Fruit fly (Drosophila melanogaster) whole organism, embryonic: ENCODE measurements around the gene Z600.

ENCODE experiments used
- ATbp ChIP-seq: fragments of 200-800 bp; sonication (Bioruptor generic); optimal IDR thresholded peaks from 2 replicates; lab custom pipeline; 2017; ENCODE audit warnings: missing biosample characterization, mild to moderate bottlenecking, missing genetic modification characterization, missing genetic modification reagents
- Awh ChIP-seq: fragments of 200-800 bp; sonication (Bioruptor generic); IDR thresholded peaks from 2 replicates; pipeline ENCODE4, ENCODE4 v1.3.6; 2022; ENCODE audit warnings: missing biosample characterization, missing genetic modification characterization
- CG10274 ChIP-seq: fragments of 200-800 bp; sonication (Bioruptor generic); optimal IDR thresholded peaks from 3 replicates; lab custom pipeline; 2017; ENCODE audit warnings: missing biosample characterization, mild to moderate bottlenecking, missing genetic modification characterization
- CG10321 ChIP-seq: fragments of 200-800 bp; sonication (Bioruptor generic); IDR thresholded peaks from 2 replicates; pipeline ENCODE4 v1.3.6; 2022; ENCODE audit warnings: missing biosample characterization, missing genetic modification characterization
- CG11723 ChIP-seq: fragments of 200-800 bp; sonication (Bioruptor generic); optimal IDR thresholded peaks from 2 replicates; lab custom pipeline; 2017; ENCODE audit warnings: missing biosample characterization, mild to moderate bottlenecking, missing genetic modification characterization
- CG12769 ChIP-seq: fragments of 200-800 bp; sonication (Bioruptor generic); optimal IDR thresholded peaks from 2 replicates; lab custom pipeline; 2019; ENCODE audit warnings: missing biosample characterization, mild to moderate bottlenecking, missing genetic modification characterization, moderate library complexity
- CG13296 ChIP-seq: fragments of 200-800 bp; sonication (Bioruptor generic); optimal IDR thresholded peaks from 3 replicates; lab custom pipeline; 2018; ENCODE audit warnings: missing biosample characterization, mild to moderate bottlenecking, missing genetic modification characterization
- CG17912 ChIP-seq: fragments of 200-800 bp; sonication (Bioruptor generic); optimal IDR thresholded peaks from 2 replicates; lab custom pipeline; 2018; ENCODE audit warnings: missing biosample characterization, mild to moderate bottlenecking, missing genetic modification characterization
- CG18011 ChIP-seq: fragments of 200-800 bp; sonication (Bioruptor generic); optimal IDR thresholded peaks from 2 replicates; lab custom pipeline; 2017; ENCODE audit warnings: missing biosample characterization, missing genetic modification characterization, mild to moderate bottlenecking, moderate library complexity, missing genotype
- CG1832 ChIP-seq: fragments of 200-800 bp; sonication (Bioruptor generic); optimal IDR thresholded peaks from 2 replicates; lab custom pipeline; 2017; ENCODE audit warnings: missing biosample characterization, mild to moderate bottlenecking, missing genetic modification characterization, inconsistent platforms
- CG2199 ChIP-seq: fragments of 200-800 bp; sonication (Bioruptor generic); IDR thresholded peaks from 3 replicates; pipeline ENCODE4 v1.3.6; 2022; ENCODE audit warnings: missing biosample characterization, missing genetic modification characterization
- CG2712 ChIP-seq: fragments of 200-800 bp; optimal IDR thresholded peaks from 3 replicates; lab custom pipeline; 2019; ENCODE audit warnings: missing biosample characterization, mild to moderate bottlenecking, missing genetic modification characterization, moderate library complexity
- CG6813 ChIP-seq: fragments of 200-800 bp; sonication (Bioruptor generic); optimal IDR thresholded peaks from 2 replicates; lab custom pipeline; 2017; ENCODE audit warnings: missing biosample characterization, missing genetic modification characterization, mild to moderate bottlenecking, moderate library complexity, missing genetic modification reagents
- HLHmδ ChIP-seq: fragments of 200-800 bp; sonication (Bioruptor generic); optimal IDR thresholded peaks from 2 replicates; lab custom pipeline; 2018; ENCODE audit warnings: missing biosample characterization, mild to moderate bottlenecking, missing genetic modification characterization, moderate library complexity
- Hr3 ChIP-seq: fragments of 200-800 bp; sonication (Bioruptor generic); optimal IDR thresholded peaks from 3 replicates; lab custom pipeline; 2016; ENCODE audit warnings: missing biosample characterization, missing genetic modification characterization
- Hr78 ChIP-seq, 2 experiments: fragments of 200-800 bp in 1 of 2; fragments of >200 bp in 1 of 2; sonication (Bioruptor generic) in 1 of 2; optimal IDR thresholded peaks; 2 replicates each; lab custom pipeline; 2017 to 2019; ENCODE audit warnings: missing biosample characterization in 2 of 2, missing genetic modification characterization in 2 of 2, mild to moderate bottlenecking in 1 of 2, moderate library complexity in 1 of 2
- MBD-R2 ChIP-seq: fragments of 200-800 bp; sonication (Bioruptor generic); IDR thresholded peaks from 2 replicates; pipeline ENCODE4 v1.3.6; 2022; ENCODE audit warnings: missing biosample characterization, missing genetic modification characterization
- MTF-1 ChIP-seq: fragments of 200-800 bp; sonication (Bioruptor generic); optimal IDR thresholded peaks from 2 replicates; lab custom pipeline; 2018; ENCODE audit warnings: missing biosample characterization, mild to moderate bottlenecking, missing genetic modification characterization, borderline replicate concordance
- Mrtf ChIP-seq: fragments of 200-800 bp; sonication (Bioruptor generic); IDR thresholded peaks from 3 replicates; pipeline ENCODE4 v1.3.6; 2022; ENCODE audit warnings: missing biosample characterization, missing genetic modification characterization
- Optix ChIP-seq: fragments of 200-800 bp; sonication (Bioruptor generic); IDR thresholded peaks from 3 replicates; pipeline ENCODE4 v1.3.6; 2022; ENCODE audit warnings: missing biosample characterization, missing genetic modification characterization
- Pdp1 ChIP-seq, 2 experiments: fragments of 200-800 bp; sonication (Bioruptor generic); optimal IDR thresholded peaks; 3 replicates each; lab custom pipeline; 2016; ENCODE audit warnings: missing biosample characterization in 2 of 2, missing genetic modification characterization in 2 of 2, mild to moderate bottlenecking in 1 of 2, moderate library complexity in 1 of 2
- Sox102F ChIP-seq: fragments of 200-800 bp; sonication (Bioruptor generic); optimal IDR thresholded peaks from 2 replicates; lab custom pipeline; 2018; ENCODE audit warnings: missing biosample characterization, mild to moderate bottlenecking, missing genetic modification characterization, moderate library complexity
- Sry-δ ChIP-seq: fragments of 200-800 bp; sonication (Bioruptor generic); optimal IDR thresholded peaks from 2 replicates; lab custom pipeline; 2016; ENCODE audit warnings: missing biosample characterization, missing genetic modification characterization
- Vsx1 ChIP-seq: fragments of 200-800 bp; sonication (Bioruptor generic); optimal IDR thresholded peaks from 2 replicates; lab custom pipeline; 2017; ENCODE audit warnings: missing biosample characterization, mild to moderate bottlenecking, missing genetic modification characterization, missing genetic modification reagents
- abd-A ChIP-seq: fragments of 200-800 bp; sonication (Bioruptor generic); optimal IDR thresholded peaks from 3 replicates; lab custom pipeline; 2019; ENCODE audit warnings: missing biosample characterization, mild to moderate bottlenecking, missing genetic modification characterization, moderate library complexity
- ase ChIP-seq: fragments of 200-800 bp; sonication (Bioruptor generic); IDR thresholded peaks from 3 replicates; pipeline ENCODE4 v1.3.6; 2022; ENCODE audit warnings: missing biosample characterization, missing genetic modification characterization
- cg ChIP-seq: fragments of 200-800 bp; sonication (Bioruptor generic); optimal IDR thresholded peaks from 3 replicates; lab custom pipeline; 2019; ENCODE audit warnings: missing biosample characterization, mild to moderate bottlenecking, missing genetic modification characterization, moderate library complexity
- chif ChIP-seq, 2 experiments: fragments of 200-800 bp; sonication (Bioruptor generic); optimal IDR thresholded peaks; 3 replicates each; lab custom pipeline; 2016; ENCODE audit warnings: missing biosample characterization in 2 of 2, missing genetic modification characterization in 2 of 2
- chn ChIP-seq: fragments of 200-800 bp; sonication (Bioruptor generic); optimal IDR thresholded peaks from 2 replicates; lab custom pipeline; 2016; ENCODE audit warnings: missing biosample characterization, missing genetic modification characterization
- croc ChIP-seq: fragments of 200-800 bp; sonication (Bioruptor generic); conservative IDR thresholded peaks from 3 replicates; pipeline ENCODE4 v1.3.6; 2022; ENCODE audit warnings: missing biosample characterization, missing genetic modification characterization
- dmrt11E ChIP-seq: fragments of 200-800 bp; sonication (Bioruptor generic); optimal IDR thresholded peaks from 3 replicates; lab custom pipeline; 2018; ENCODE audit warnings: missing biosample characterization, mild to moderate bottlenecking, missing genetic modification characterization, moderate library complexity
- esg ChIP-seq: fragments of 200-800 bp; sonication (Bioruptor generic); conservative IDR thresholded peaks from 2 replicates; pipeline ENCODE4 v1.3.6; 2022; ENCODE audit warnings: missing biosample characterization, missing genetic modification characterization
- exex ChIP-seq: fragments of 200-800 bp; sonication (Bioruptor generic); optimal IDR thresholded peaks from 4 replicates; lab custom pipeline; 2018; ENCODE audit warnings: missing biosample characterization, mild to moderate bottlenecking, missing genetic modification characterization, moderate library complexity
- gro ChIP-seq: fragments of 200-800 bp; sonication (Bioruptor generic); optimal IDR thresholded peaks from 2 replicates; lab custom pipeline; 2016; ENCODE audit warnings: missing biosample characterization, missing genetic modification characterization
- kay ChIP-seq: fragments of 200-800 bp; sonication (Bioruptor generic); optimal IDR thresholded peaks from 2 replicates; lab custom pipeline; 2016; ENCODE audit warnings: missing biosample characterization, missing genetic modification characterization
- ken ChIP-seq: fragments of 200-800 bp; sonication (Bioruptor generic); IDR thresholded peaks from 3 replicates; pipeline ENCODE4 v1.3.6; 2022; ENCODE audit warnings: missing biosample characterization, missing genetic modification characterization
- lilli ChIP-seq: fragments of 200-800 bp; sonication (Bioruptor generic); optimal IDR thresholded peaks from 3 replicates; lab custom pipeline; 2016; ENCODE audit warnings: missing biosample characterization, missing genetic modification characterization
- mam ChIP-seq: fragments of 200-800 bp; sonication (Bioruptor generic); optimal IDR thresholded peaks from 3 replicates; lab custom pipeline; 2016; ENCODE audit warnings: missing biosample characterization, missing genetic modification characterization
- mld ChIP-seq: fragments of 200-800 bp; sonication (Bioruptor generic); IDR thresholded peaks from 3 replicates; pipeline ENCODE4 v1.3.6; 2022; ENCODE audit warnings: missing biosample characterization, missing genetic modification characterization; ENCODE audit not compliant: partially characterized antibody
- pnt ChIP-seq: fragments of 200-800 bp; sonication (Bioruptor generic); optimal IDR thresholded peaks from 3 replicates; lab custom pipeline; 2016; ENCODE audit warnings: missing biosample characterization, missing genetic modification characterization
- slp2 ChIP-seq: fragments of 200-800 bp; sonication (Bioruptor generic); optimal IDR thresholded peaks from 2 replicates; lab custom pipeline; 2016; ENCODE audit warnings: missing biosample characterization, missing genetic modification characterization
- toy ChIP-seq: fragments of 200-800 bp; sonication (Bioruptor generic); IDR thresholded peaks from 2 replicates; pipeline ENCODE4 v1.3.6; 2022; ENCODE audit warnings: missing biosample characterization, missing genetic modification characterization
- trh ChIP-seq: fragments of 200-800 bp; sonication (Bioruptor generic); optimal IDR thresholded peaks from 2 replicates; lab custom pipeline; 2016; ENCODE audit warnings: missing biosample characterization, missing genetic modification characterization
- wek ChIP-seq: fragments of 200-800 bp; sonication (Bioruptor generic); optimal IDR thresholded peaks from 3 replicates; lab custom pipeline; 2018; ENCODE audit warnings: missing biosample characterization, mild to moderate bottlenecking, missing genetic modification characterization, moderate library complexity
- zfh1 ChIP-seq: fragments of 200-800 bp; sonication (Bioruptor generic); IDR thresholded peaks from 3 replicates; pipeline ENCODE4 v1.3.6; 2022; ENCODE audit warnings: missing biosample characterization, missing genetic modification characterization

Z600 gene

dm6 chr3L:15535800-15536225 lies 27.0 kb downstream of the Z600 start (continued):
- TF ChIP-seq cg (GFP tag; lab: Kevin White, UChicago) (peak; percentile 86), abd-A (tag; lab: Kevin White, UChicago) (peak; percentile 56), mam (GFP tag; lab: Kevin White, UChicago) (no peak), CG10321 (GFP tag; lab: Robert Waterston, UW) (no peak), HLHmδ (no peak), zfh1 (GFP tag; lab: Robert Waterston, UW) (0 out of 3 replicates have a peak, but pooled peaks have one; percentile 16), CG12769 (tag; lab: Kevin White, UChicago) (no peak)

dm6 chr3L:15536550-15536949 lies 27.7 kb downstream of the Z600 start:
- TF ChIP-seq Hr78 (GFP tag; optimal IDR thresholded peaks at IDR 0.05; lab: Kevin White, UChicago) (peak in 1 of 2 experiments; percentile 65), CG2199 (GFP tag; lab: Robert Waterston, UW) (peak; percentile 70; the same call in 2 of the 3 replicates), mld (GFP tag; lab: Robert Waterston, UW) (no peak), exex (peak; percentile 35)

- TF ChIP-seq CG11723 = peak; percentile 15
- TF ChIP-seq esg (GFP tag; lab: Robert Waterston, UW) = peak; percentile 46
- peak; percentile 54 for TF ChIP-seq ATbp (GFP tag; lab: Kevin White, UChicago)
- no peak for TF ChIP-seq MBD-R2 (GFP tag; lab: Robert Waterston, UW)
- peak; percentile 79 for TF ChIP-seq dmrt11E (tag; lab: Kevin White, UChicago)
- peak; percentile 41; the same call in 1 of the 3 replicates for TF ChIP-seq ase (GFP tag; lab: Robert Waterston, UW)
- no peak for TF ChIP-seq CG17912 (GFP tag; lab: Kevin White, UChicago)
- TF ChIP-seq toy (GFP tag; lab: Robert Waterston, UW) = 0 out of 2 replicates have a peak, but pooled peaks have one; percentile 16
- no peak for TF ChIP-seq ken (GFP tag; lab: Robert Waterston, UW)
- no peak for TF ChIP-seq HLHmδ
- peak; percentile 59 to 70 for TF ChIP-seq chif (GFP tag; optimal IDR thresholded peaks at IDR 0.05; lab: Kevin White, UChicago)
- peak; percentile 25 for TF ChIP-seq CG18011 (GFP tag; lab: Kevin White, UChicago)
- peak; percentile 24 for TF ChIP-seq CG6813
- peak; percentile 20 for TF ChIP-seq gro
- no peak for TF ChIP-seq wek
- TF ChIP-seq Sry-δ (GFP tag; lab: Kevin White, UChicago) = peak; percentile 9
- TF ChIP-seq Mrtf (GFP tag; lab: Robert Waterston, UW) = no peak
- peak; percentile 62 for TF ChIP-seq CG13296 (GFP tag; lab: Kevin White, UChicago)
- TF ChIP-seq MTF-1 = no peak
- TF ChIP-seq Optix = no peak
- TF ChIP-seq Hr3 = peak; percentile 66
- peak; percentile 19 for TF ChIP-seq chn (GFP tag; lab: Kevin White, UChicago)
- TF ChIP-seq kay (GFP tag; lab: Kevin White, UChicago) = no peak
- TF ChIP-seq CG1832 = no peak
- TF ChIP-seq lilli (GFP tag; lab: Kevin White, UChicago) = peak; percentile 63
- peak in 1 of 2 experiments; percentile 32 for TF ChIP-seq Pdp1 (GFP tag; optimal IDR thresholded peaks at IDR 0.05; lab: Kevin White, UChicago)
- peak; percentile 63 for TF ChIP-seq trh (GFP tag; lab: Kevin White, UChicago)
- peak; percentile 80 for TF ChIP-seq CG2712 (tag; lab: Kevin White, UChicago)
- peak; percentile 32 for TF ChIP-seq slp2
- peak; percentile 53 for TF ChIP-seq Vsx1 (GFP tag; lab: Kevin White, UChicago)
- peak; percentile 2 for TF ChIP-seq pnt (GFP tag; lab: Kevin White, UChicago)
- 0 out of 2 replicates have a peak, but pooled peaks have one; percentile 16 for TF ChIP-seq Awh
- TF ChIP-seq CG10274 (GFP tag; lab: Kevin White, UChicago) = peak; percentile 47
- peak; percentile 83 for TF ChIP-seq Sox102F (GFP tag; lab: Kevin White, UChicago)
- peak; percentile 21; the same call in 1 of the 3 replicates for TF ChIP-seq croc
Observed at dm6 chr3L:15537916-15538581, 29.2 kb downstream of the Z600 start.
